Worm (Caenorhabditis elegans): Measurements from ENCODE around the gene col-152.

col-152 gene

ce11 chrV:10574197-10574596, 13.5 kb downstream of the col-152 start:
- no peak for TF ChIP-seq fkh-10 (GFP tag; optimal IDR thresholded peaks at IDR 0.05)
- no peak for TF ChIP-seq lim-6 (tag; optimal IDR thresholded peaks at IDR 0.05)
- no peak for TF ChIP-seq ceh-34 (tag; optimal IDR thresholded peaks at IDR 0.05)
- no peak for TF ChIP-seq unc-3 (GFP tag; conservative IDR thresholded peaks at IDR 0.05)
- no peak for TF ChIP-seq unc-3 (tag; optimal IDR thresholded peaks at IDR 0.05)
- TF ChIP-seq ceh-24 (tag; optimal IDR thresholded peaks at IDR 0.05), result no peak
- no peak for TF ChIP-seq hlh-30 (tag; optimal IDR thresholded peaks at IDR 0.05; ENCODE audit: insufficient read depth)
- no peak for TF ChIP-seq sox-2 (GFP tag; IDR thresholded peaks at IDR 0.05)

ce11 chrV:10576319-10576718, 15.6 kb downstream of the col-152 start, which contains the start of gene vps-54:
vps-54 (minus strand) TSS chrV:10576419.
- TF ChIP-seq ztf-16 (tag; optimal IDR thresholded peaks at IDR 0.05) (no peak), pag-3 (tag; optimal IDR thresholded peaks at IDR 0.05; ENCODE audit: borderline replicate concordance) (no peak), C08G9.2 (tag; optimal IDR thresholded peaks at IDR 0.05) (no peak), ceh-18 (tag; optimal IDR thresholded peaks at IDR 0.05) (no peak), zip-5 (tag; optimal IDR thresholded peaks at IDR 0.05) (no peak), rnt-1 (tag; optimal IDR thresholded peaks at IDR 0.05) (no peak), F13H6.1 (tag; optimal IDR thresholded peaks at IDR 0.05) (no peak)

DNA sequence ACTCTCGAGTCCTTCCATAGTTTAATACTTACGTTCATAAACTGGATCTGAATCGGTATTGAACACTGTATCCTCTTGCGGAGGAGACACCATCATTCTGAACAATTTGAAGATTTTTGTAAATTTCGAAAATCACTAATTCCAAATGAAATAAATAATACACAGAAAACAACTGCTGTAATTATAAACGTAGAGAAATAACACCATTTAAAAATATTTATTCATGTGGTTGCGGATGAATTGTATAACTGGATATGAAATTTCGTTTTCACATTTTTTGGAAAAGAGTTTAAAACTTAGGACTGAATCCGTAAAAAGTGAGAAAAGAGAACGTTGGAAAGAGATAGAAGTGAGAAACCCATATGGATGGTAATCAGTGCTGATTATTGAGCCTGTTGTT, 17.5 kb downstream of the col-152 start, which contains the start of gene mics-1:
Gene mics-1, minus strand, starts transcription at position 101 of the 400 bp plus-strand sequence.
- TF ChIP-seq ceh-19 (GFP tag; optimal IDR thresholded peaks at IDR 0.05) (no peak), pat-9 (tag; optimal IDR thresholded peaks at IDR 0.05) (no peak), hlh-8 (tag; optimal IDR thresholded peaks at IDR 0.05) (no peak), elt-2 (tag; optimal IDR thresholded peaks at IDR 0.05) (no peak), madf-2 (tag; optimal IDR thresholded peaks at IDR 0.05) (no peak), fkh-10 (GFP tag; optimal IDR thresholded peaks at IDR 0.05) (no peak), fax-1 (tag; optimal IDR thresholded peaks at IDR 0.05) (no peak), pha-4 (tag; optimal IDR thresholded peaks at IDR 0.05) (no peak), mec-3 (tag; optimal IDR thresholded peaks at IDR 0.05; ENCODE audit: borderline replicate concordance) (no peak), hlh-6 (tag; optimal IDR thresholded peaks at IDR 0.05) (no peak), ets-4 (tag; optimal IDR thresholded peaks at IDR 0.05) (no peak), che-1 (tag; optimal IDR thresholded peaks at IDR 0.05) (no peak), pax-1 (tag; optimal IDR thresholded peaks at IDR 0.05) (no peak), hlh-13 (GFP tag; optimal IDR thresholded peaks at IDR 0.05) (no peak), nhr-11 (tag; optimal IDR thresholded peaks at IDR 0.05) (no peak), lim-6 (tag; optimal IDR thresholded peaks at IDR 0.05) (no peak), F13H6.1 (tag; optimal IDR thresholded peaks at IDR 0.05) (no peak), gmeb-2 (tag; optimal IDR thresholded peaks at IDR 0.05) (no peak)

ce11 chrV:10578938-10579337, 18.2 kb downstream of the col-152 start, which contains the start of the genes erh-1 and lpd-9:
erh-1 (minus strand) TSS chrV:10579141.
lpd-9 (plus strand) TSS chrV:10579305.
- no peak for TF ChIP-seq ahr-1 (tag; optimal IDR thresholded peaks at IDR 0.05)
- TF ChIP-seq elt-2 (tag; optimal IDR thresholded peaks at IDR 0.05), result peak; percentile 68
- TF ChIP-seq pat-9 (tag; optimal IDR thresholded peaks at IDR 0.05), result no peak
- TF ChIP-seq unc-42 (tag; optimal IDR thresholded peaks at IDR 0.05), result peak; percentile 15
- TF ChIP-seq madf-2 (tag; optimal IDR thresholded peaks at IDR 0.05), result no peak
- no peak for TF ChIP-seq unc-3 (GFP tag; conservative IDR thresholded peaks at IDR 0.05)
- TF ChIP-seq unc-3 (tag; optimal IDR thresholded peaks at IDR 0.05), result no peak
- TF ChIP-seq che-1 (tag; optimal IDR thresholded peaks at IDR 0.05), result peak; percentile 26
- TF ChIP-seq pqm-1 (tag; optimal IDR thresholded peaks at IDR 0.05), result no peak
- no peak for TF ChIP-seq pros-1 (tag; optimal IDR thresholded peaks at IDR 0.05)
- no peak for TF ChIP-seq tbx-2 (tag; optimal IDR thresholded peaks at IDR 0.05)
- no peak for TF ChIP-seq ttx-3 (tag; optimal IDR thresholded peaks at IDR 0.05)
- no peak for TF ChIP-seq dmd-4 (tag; optimal IDR thresholded peaks at IDR 0.05; ENCODE audit: borderline replicate concordance)
- TF ChIP-seq unc-86 (tag; optimal IDR thresholded peaks at IDR 0.05), result peak; percentile 23
- TF ChIP-seq pag-3 (tag; optimal IDR thresholded peaks at IDR 0.05; ENCODE audit: borderline replicate concordance), result no peak
- peak; percentile 25 for TF ChIP-seq ref-2 (tag; optimal IDR thresholded peaks at IDR 0.05)
- no peak for TF ChIP-seq K02D7.2 (tag; optimal IDR thresholded peaks at IDR 0.05)
- TF ChIP-seq ceh-9 (tag; optimal IDR thresholded peaks at IDR 0.05), result no peak
- TF ChIP-seq fax-1 (tag; optimal IDR thresholded peaks at IDR 0.05), result no peak
- no peak for TF ChIP-seq K09A11.1 (tag; optimal IDR thresholded peaks at IDR 0.05; ENCODE audit: insufficient read depth)
- TF ChIP-seq hlh-13 (GFP tag; optimal IDR thresholded peaks at IDR 0.05), result no peak
- TF ChIP-seq ceh-6 (GFP tag; optimal IDR thresholded peaks at IDR 0.05), result no peak
- no peak for TF ChIP-seq gmeb-2 (tag; optimal IDR thresholded peaks at IDR 0.05)
- no peak for TF ChIP-seq ceh-45 (GFP tag; IDR thresholded peaks at IDR 0.05)
- no peak for TF ChIP-seq odd-2 (tag; optimal IDR thresholded peaks at IDR 0.05)
- TF ChIP-seq hlh-8 (tag; optimal IDR thresholded peaks at IDR 0.05), result no peak
- TF ChIP-seq ztf-16 (tag; optimal IDR thresholded peaks at IDR 0.05), result peak; percentile 29
- peak; percentile 11 for TF ChIP-seq Y22D7AL.16 (tag; optimal IDR thresholded peaks at IDR 0.05)
- peak; percentile 8 for TF ChIP-seq zip-5 (tag; optimal IDR thresholded peaks at IDR 0.05)
- no peak for TF ChIP-seq rnt-1 (tag; optimal IDR thresholded peaks at IDR 0.05)

Measured in whole organism, late embryonic.